Worm (Caenorhabditis elegans) whole organism, early embryonic: ENCODE results near the gene C09G12.5.

Experiments
- aly-1 ChIP-seq: sonication (generic microtip); optimal IDR thresholded peaks from 2 replicates; lab custom pipeline; 2016; ENCODE audit warnings: missing genetic modification characterization, missing compliant biosample characterization
- scrt-1 ChIP-seq: fragments of 200-800 bp; sonication (Bioruptor generic); IDR thresholded peaks from 2 replicates; pipeline ENCODE4 v1.3.6; 2022; ENCODE audit warnings: missing genetic modification characterization, missing compliant biosample characterization

DNA sequence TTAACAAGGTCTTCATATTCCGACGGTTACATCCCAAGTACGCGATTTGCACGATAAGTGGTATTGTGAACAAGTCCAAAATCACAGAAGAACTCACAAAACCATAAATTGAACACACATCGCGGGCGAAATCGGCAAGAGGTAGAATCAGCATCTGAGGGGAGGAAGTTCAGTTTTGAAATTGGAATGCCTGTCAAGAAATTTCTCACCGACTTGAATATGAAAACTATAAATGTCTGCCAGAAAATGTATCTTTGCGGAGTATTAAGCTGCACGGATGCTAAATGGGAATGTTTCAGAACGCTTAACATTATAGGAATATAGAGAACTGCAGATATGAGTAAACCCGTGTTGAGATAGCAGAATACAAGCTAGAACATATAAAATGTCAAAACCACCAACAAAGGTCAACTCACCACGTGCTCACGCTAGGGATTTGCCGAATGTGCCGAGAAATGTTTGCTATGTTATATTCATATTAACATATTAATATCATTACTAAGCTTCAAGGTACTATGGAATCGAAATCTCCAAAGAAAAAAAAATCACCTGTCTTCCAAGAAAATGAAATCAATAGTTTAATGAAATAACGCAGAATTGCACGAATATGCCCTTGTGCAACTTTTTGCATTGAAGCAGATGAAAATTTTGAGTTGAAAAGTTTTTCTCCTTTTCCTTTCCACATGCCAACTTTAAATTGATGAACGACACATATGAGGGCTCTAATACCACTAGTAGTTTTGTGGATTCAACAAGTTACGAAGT lies 3.2 kb downstream of the C09G12.5 start, which contains the start of gene srz-82:
- TF ChIP-seq scrt-1 (GFP tag; lab: Robert Waterston, UW) (no peak), aly-1 (tag; lab: Kevin White, UChicago) (no peak)
